Worm (Caenorhabditis elegans): Measurements from ENCODE around the gene ets-9.

Gene ets-9

DNA sequence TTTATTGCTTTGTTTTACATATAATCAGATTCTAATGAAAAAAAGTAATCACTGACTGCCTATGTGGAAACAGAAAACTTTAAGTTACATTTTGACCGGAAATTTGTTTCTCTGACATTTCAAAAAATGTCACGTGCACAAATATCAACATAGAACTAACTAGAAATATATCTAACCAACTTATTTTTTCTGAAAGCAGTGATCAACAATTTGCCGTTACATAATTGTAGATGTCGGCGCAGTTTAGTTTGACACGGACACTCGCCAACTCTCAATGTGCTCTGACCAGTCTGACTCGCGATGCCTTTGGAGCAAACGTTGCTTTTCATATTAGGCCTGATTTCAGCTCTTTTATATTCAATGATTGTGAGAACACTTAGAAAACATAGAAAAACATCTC is 22.7 kb upstream of the ets-9 start, which contains the start of gene srv-6:
Gene srv-6, plus strand, starts transcription at position 301 of the 400 bp plus-strand sequence.
- TF ChIP-seq ztf-11 (tag; optimal IDR thresholded peaks at IDR 0.05) (no peak), nhr-20 (tag; optimal IDR thresholded peaks at IDR 0.05) (no peak), lin-39 (tag; optimal IDR thresholded peaks at IDR 0.05) (no peak), efl-1 (optimal IDR thresholded peaks at IDR 0.05) (no peak), efl-1 (GFP tag; optimal IDR thresholded peaks at IDR 0.05 in 1 of 2) (no peak), nhr-28 (tag; optimal IDR thresholded peaks at IDR 0.05) (no peak), zip-4 (GFP tag; optimal IDR thresholded peaks at IDR 0.05) (no peak), aly-2 (tag; optimal IDR thresholded peaks at IDR 0.05) (no peak), rnt-1 (tag; optimal IDR thresholded peaks at IDR 0.05) (no peak), ces-1 (GFP tag; optimal IDR thresholded peaks at IDR 0.05) (no peak), fkh-8 (tag; optimal IDR thresholded peaks at IDR 0.05) (no peak), C34B4.2 (tag; optimal IDR thresholded peaks at IDR 0.05) (no peak), pax-3 (tag; optimal IDR thresholded peaks at IDR 0.05) (no peak), aha-1 (tag; optimal IDR thresholded peaks at IDR 0.05) (no peak), dpl-1 (GFP tag; optimal IDR thresholded peaks at IDR 0.05) (no peak)

- TF ChIP-seq nhr-77 (tag; optimal IDR thresholded peaks at IDR 0.05) (no peak), lin-35 (GFP tag; optimal IDR thresholded peaks at IDR 0.05) (peak in 1 of 2 experiments; percentile 58), hlh-17 (GFP tag; optimal IDR thresholded peaks at IDR 0.05; ENCODE audit: borderline replicate concordance) (no peak), nhr-28 (tag; optimal IDR thresholded peaks at IDR 0.05) (no peak), swsn-7 (tag; optimal IDR thresholded peaks at IDR 0.05) (peak; percentile 54), C04F5.9 (tag; optimal IDR thresholded peaks at IDR 0.05) (peak; percentile 12), ces-1 (GFP tag; optimal IDR thresholded peaks at IDR 0.05) (no peak), aha-1 (tag; optimal IDR thresholded peaks at IDR 0.05) (no peak), fkh-8 (tag; optimal IDR thresholded peaks at IDR 0.05) (peak; percentile 24), ceh-90 (tag; optimal IDR thresholded peaks at IDR 0.05) (no peak), snu-23 (GFP tag; optimal IDR thresholded peaks at IDR 0.05) (peak; percentile 63), efl-3 (GFP tag; optimal IDR thresholded peaks at IDR 0.05) (no peak), ceh-8 (GFP tag; optimal IDR thresholded peaks at IDR 0.05) (no peak), lin-13 (GFP tag; optimal IDR thresholded peaks at IDR 0.05) (no peak), unc-86 (tag; optimal IDR thresholded peaks at IDR 0.05) (peak; percentile 17), sox-4 (tag; optimal IDR thresholded peaks at IDR 0.05) (no peak), aly-2 (tag; optimal IDR thresholded peaks at IDR 0.05) (no peak), fkh-10 (GFP tag; optimal IDR thresholded peaks at IDR 0.05) (no peak), nhr-12 (tag; optimal IDR thresholded peaks at IDR 0.05) (no peak), hlh-4 (tag; optimal IDR thresholded peaks at IDR 0.05) (no peak), mep-1 (tag; optimal IDR thresholded peaks at IDR 0.05) (peak; percentile 29), pag-3 (tag; optimal IDR thresholded peaks at IDR 0.05; ENCODE audit: borderline replicate concordance, insufficient read depth) (no peak), nhr-85 (tag) (peak; percentile 74), rnt-1 (tag; optimal IDR thresholded peaks at IDR 0.05) (peak; percentile 48), ets-5 (GFP tag; IDR thresholded peaks at IDR 0.05) (no peak), ztf-11 (tag; optimal IDR thresholded peaks at IDR 0.05) (no peak), alr-1 (tag; optimal IDR thresholded peaks at IDR 0.05; ENCODE audit: borderline replicate concordance) (no peak), egl-27 (tag; optimal IDR thresholded peaks at IDR 0.05) (no peak), irx-1 (tag; optimal IDR thresholded peaks at IDR 0.05) (peak; percentile 45), nhr-11 (tag; optimal IDR thresholded peaks at IDR 0.05) (no peak), pqm-1 (tag; optimal IDR thresholded peaks at IDR 0.05) (no peak), fos-1 (tag; optimal IDR thresholded peaks at IDR 0.05) (peak; percentile 6), ceh-63 (GFP tag; optimal IDR thresholded peaks at IDR 0.05) (no peak), pax-3 (tag; optimal IDR thresholded peaks at IDR 0.05) (no peak), F16B12.6 (tag; optimal IDR thresholded peaks at IDR 0.05) (peak; percentile 91), sptf-1 (tag; optimal IDR thresholded peaks at IDR 0.05) (no peak), xbp-1 (tag; optimal IDR thresholded peaks at IDR 0.05) (peak; percentile 64), ama-1 (optimal IDR thresholded peaks at IDR 0.05) (no peak), mdl-1 (tag; optimal IDR thresholded peaks at IDR 0.05) (peak in 1 of 2 experiments; percentile 44), lsy-2 (tag; optimal IDR thresholded peaks at IDR 0.05) (peak; percentile 34 to 45), tlp-1 (tag; optimal IDR thresholded peaks at IDR 0.05) (no peak), mef-2 (tag; optimal IDR thresholded peaks at IDR 0.05) (no peak), vab-15 (tag; optimal IDR thresholded peaks at IDR 0.05) (no peak), jun-1 (tag; optimal IDR thresholded peaks at IDR 0.05) (no peak), zip-4 (GFP tag; optimal IDR thresholded peaks at IDR 0.05) (no peak)
These were observed 19.2 kb upstream of the ets-9 start, which contains the start of gene C52B9.4 for ce11 chrX:4260297-4260696. TSS of gene C52B9.4 (plus strand) at chrX:4260652.
